Fruit fly (Drosophila melanogaster): ENCODE measurements around the gene CG15211.

CG15211 gene

DNA sequence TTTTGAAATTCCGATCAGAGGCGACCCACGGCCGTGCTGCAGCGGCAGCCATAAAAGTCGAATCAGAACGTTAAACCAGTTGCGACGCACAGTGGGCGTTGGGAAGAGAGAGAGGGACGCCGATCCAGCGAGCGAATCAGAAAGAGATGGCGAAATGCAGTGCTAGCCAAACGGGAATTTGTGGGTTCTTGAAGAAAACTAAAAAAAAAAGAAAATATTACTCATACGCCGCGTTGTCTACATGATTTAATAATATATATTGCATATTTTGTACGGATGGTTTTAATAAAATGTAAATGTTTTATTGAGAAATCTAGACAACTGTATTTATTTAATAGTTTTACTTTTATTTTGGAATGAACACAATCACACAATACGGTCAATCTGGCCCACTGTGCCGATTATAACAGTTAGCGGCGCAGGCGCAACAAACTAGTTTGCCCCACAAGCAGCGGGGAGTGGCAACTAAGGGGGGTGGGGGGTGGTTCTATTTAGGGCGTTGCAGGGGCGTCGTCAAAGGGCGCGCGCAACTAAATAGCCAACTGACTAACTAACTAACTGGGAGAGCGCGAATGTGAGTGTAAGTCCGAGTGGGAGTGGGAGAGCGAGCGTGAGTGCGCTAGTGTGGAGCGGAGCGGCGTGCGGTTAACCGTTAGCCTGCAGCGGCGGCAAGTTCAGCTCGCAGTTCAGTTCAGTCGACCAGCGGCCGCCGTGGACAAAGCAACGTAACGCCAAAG is at the start of gene CG15211 (continued):
- TF ChIP-seq CG12942 (GFP tag; optimal IDR thresholded peaks at IDR 0.05) (peak; percentile 52), Abd-B (GFP tag; optimal IDR thresholded peaks at IDR 0.05) (peak; percentile 53), slou (GFP tag; optimal IDR thresholded peaks at IDR 0.05) (no peak), sens-2 (GFP tag; IDR thresholded peaks at IDR 0.05) (no peak), Opbp (GFP tag; IDR thresholded peaks at IDR 0.05; ENCODE audit: partially characterized antibody) (0 out of 3 replicates have a peak, but pooled peaks have one; percentile 52), Ravus (GFP tag; IDR thresholded peaks at IDR 0.05) (no peak), fd96Cb (tag; optimal IDR thresholded peaks at IDR 0.05) (peak; percentile 71), Bgb (GFP tag; IDR thresholded peaks at IDR 0.05; ENCODE audit: partially characterized antibody) (peak; percentile 42; the same call in 1 of the 2 replicates), CG17359 (tag; optimal IDR thresholded peaks at IDR 0.05) (peak; percentile 69), CG5953 (GFP tag; IDR thresholded peaks at IDR 0.05) (no peak), h (optimal IDR thresholded peaks at IDR 0.05) (no peak), CG17385 (GFP tag; optimal IDR thresholded peaks at IDR 0.05) (peak; percentile 72), cg (GFP tag; optimal IDR thresholded peaks at IDR 0.05) (peak; percentile 0), CG6272 (GFP tag; IDR thresholded peaks at IDR 0.05) (no peak), Sin3A (optimal IDR thresholded peaks at IDR 0.05) (no peak), Blimp-1 (GFP tag; optimal IDR thresholded peaks at IDR 0.05) (peak; percentile 76), CG4617 (GFP tag; optimal IDR thresholded peaks at IDR 0.05; ENCODE audit: borderline replicate concordance) (peak; percentile 22), maf-S (GFP tag; optimal IDR thresholded peaks at IDR 0.05) (no peak), tx (GFP tag; optimal IDR thresholded peaks at IDR 0.05) (peak; percentile 15), Six4 (GFP tag; optimal IDR thresholded peaks at IDR 0.05) (peak; percentile 55), Taf1 (GFP tag; IDR thresholded peaks at IDR 0.05) (no peak), Sox100B (GFP tag; optimal IDR thresholded peaks at IDR 0.05) (peak; percentile 85), jumu (GFP tag; optimal IDR thresholded peaks at IDR 0.05) (peak; percentile 4), Spps (tag; optimal IDR thresholded peaks at IDR 0.05) (peak; percentile 62), Lim3 (GFP tag; IDR thresholded peaks at IDR 0.05) (no peak), NfI (GFP tag; optimal IDR thresholded peaks at IDR 0.05) (peak; percentile 62), CG2889 (GFP tag; IDR thresholded peaks at IDR 0.05) (no peak), hkb (optimal IDR thresholded peaks at IDR 0.05) (no peak), hkb (GFP tag; IDR thresholded peaks at IDR 0.05) (no peak; the same call in none of the 2 replicates), hth (optimal IDR thresholded peaks at IDR 0.05) (no peak), Hr51 (GFP tag; optimal IDR thresholded peaks at IDR 0.05) (peak in 1 of 2 experiments; percentile 82), CG4707 (GFP tag; optimal IDR thresholded peaks at IDR 0.05) (peak; percentile 91), ftz-f1 (GFP tag; optimal IDR thresholded peaks at IDR 0.05) (no peak), CG16863 (GFP tag; optimal IDR thresholded peaks at IDR 0.05) (peak; percentile 24), CG16813 (GFP tag; IDR thresholded peaks at IDR 0.05; ENCODE audit: partially characterized antibody) (no peak), btn (GFP tag; optimal IDR thresholded peaks at IDR 0.05) (no peak), Rx (GFP tag; IDR thresholded peaks at IDR 0.05) (peak; percentile 24; the same call in 1 of the 2 replicates), CG14710 (tag; optimal IDR thresholded peaks at IDR 0.05) (peak; percentile 78), pb (GFP tag; optimal IDR thresholded peaks at IDR 0.05) (no peak), CG12155 (GFP tag; optimal IDR thresholded peaks at IDR 0.05) (peak; percentile 47), mam (GFP tag; optimal IDR thresholded peaks at IDR 0.05) (no peak), ind (GFP tag; optimal IDR thresholded peaks at IDR 0.05) (peak; percentile 62), zfh2 (GFP tag; optimal IDR thresholded peaks at IDR 0.05) (no peak), gsb-n (tag; optimal IDR thresholded peaks at IDR 0.05) (peak; percentile 73), Meics (GFP tag; optimal IDR thresholded peaks at IDR 0.05) (peak; percentile 70), CG5180 (GFP tag; optimal IDR thresholded peaks at IDR 0.05) (peak; percentile 68), CG11085 (GFP tag; IDR thresholded peaks at IDR 0.05) (0 out of 2 replicates have a peak, but pooled peaks have one; percentile 31), esg (GFP tag; conservative IDR thresholded peaks at IDR 0.05) (peak; percentile 37; the same call in 1 of the 2 replicates), caup (GFP tag; optimal IDR thresholded peaks at IDR 0.05; ENCODE audit: severe bottlenecking) (peak; percentile 49), en (GFP tag; optimal IDR thresholded peaks at IDR 0.05) (no peak)
